Fruit fly (Drosophila melanogaster): Measurements from ENCODE around the gene CG4174.

dm6 chr3L:18593671-18594070, 24.1 kb downstream of the CG4174 start, which contains the start of gene term:
- no peak for TF ChIP-seq pad (GFP tag; optimal IDR thresholded peaks at IDR 0.05)
- TF ChIP-seq CG5204 (GFP tag; optimal IDR thresholded peaks at IDR 0.05) = no peak
- TF ChIP-seq cic (GFP tag; optimal IDR thresholded peaks at IDR 0.05) = no peak
- no peak for TF ChIP-seq Hr96 (GFP tag; optimal IDR thresholded peaks at IDR 0.05)
- no peak for TF ChIP-seq cnc (optimal IDR thresholded peaks at IDR 0.05)
- no peak for TF ChIP-seq Mnt (GFP tag; optimal IDR thresholded peaks at IDR 0.05)
- TF ChIP-seq CG7101 (tag; optimal IDR thresholded peaks at IDR 0.05) = no peak
- TF ChIP-seq CG11617 (GFP tag; optimal IDR thresholded peaks at IDR 0.05) = no peak
- no peak for TF ChIP-seq CG7045 (GFP tag; optimal IDR thresholded peaks at IDR 0.05)

Measured in whole organism, adult.